Fruit fly (Drosophila melanogaster): Measurements from ENCODE around the gene Cht7.
A peak's percentile ranks its signal among the peaks of the same experiment; 100 is the strongest.

Gene Cht7

DNA sequence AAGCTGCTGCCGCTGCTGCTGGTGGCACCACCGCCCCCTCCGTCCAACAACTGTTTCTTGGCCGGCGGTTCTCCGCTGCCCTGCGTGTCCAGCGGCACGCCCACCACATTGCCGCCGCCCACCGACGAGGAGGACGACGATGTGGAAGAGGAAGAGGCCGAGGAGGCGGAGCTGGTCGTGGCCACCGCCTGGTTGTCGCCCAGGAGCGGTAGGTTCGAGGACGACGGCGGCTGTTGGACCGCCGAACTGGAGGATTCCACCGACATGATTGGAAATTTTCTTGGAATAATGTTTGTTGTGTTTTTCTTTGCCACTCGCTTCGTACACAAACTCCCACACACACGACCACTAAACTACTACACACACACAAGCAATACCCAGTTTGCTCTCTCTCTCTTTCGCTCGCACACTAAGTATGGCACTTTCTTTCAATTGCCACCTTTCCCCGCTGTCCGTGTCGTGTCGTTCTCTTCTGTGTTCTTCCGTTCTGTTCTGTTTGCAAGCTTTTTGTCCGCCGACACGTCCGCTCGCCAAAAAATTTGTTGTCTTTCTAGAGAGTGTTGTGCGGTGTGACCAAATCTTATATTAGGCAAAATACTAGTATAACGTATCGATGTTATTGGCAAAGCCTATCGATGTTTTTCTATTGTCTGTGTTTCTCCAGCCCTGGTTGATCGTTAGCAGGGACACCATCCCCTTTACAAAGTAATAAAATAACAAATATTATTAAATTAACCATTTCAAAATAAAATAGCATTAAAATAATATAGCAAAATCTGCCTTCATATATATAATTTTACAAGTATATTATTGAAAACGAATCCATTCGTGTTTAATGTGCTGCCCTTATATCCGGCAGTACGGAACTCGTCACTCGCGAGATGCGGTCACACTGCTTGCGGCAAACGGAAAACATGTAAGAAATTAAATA is 36.2 kb downstream of the Cht7 start, which contains the start of the genes CG32486 and PAN3 (continued):
- TF ChIP-seq CG11085 (GFP tag; IDR thresholded peaks at IDR 0.05) (peak; percentile 29; the same call in 1 of the 2 replicates), kah (GFP tag; optimal IDR thresholded peaks at IDR 0.05) (peak; percentile 38), CG18764 (GFP tag; optimal IDR thresholded peaks at IDR 0.05) (peak; percentile 26), CG18011 (GFP tag; optimal IDR thresholded peaks at IDR 0.05) (peak; percentile 3), CG3163 (GFP tag; optimal IDR thresholded peaks at IDR 0.05) (peak; percentile 68), CG3281 (GFP tag; optimal IDR thresholded peaks at IDR 0.05) (peak; percentile 11), Trl (optimal IDR thresholded peaks at IDR 0.05) (peak; percentile 31 to 49), Trl (GFP tag; optimal IDR thresholded peaks at IDR 0.05) (peak; percentile 63), TFAM (GFP tag; optimal IDR thresholded peaks at IDR 0.05) (no peak), Poxn (GFP tag; IDR thresholded peaks at IDR 0.05) (no peak), BEAF-32 (GFP tag; optimal IDR thresholded peaks at IDR 0.05) (peak; percentile 98), NC2β (GFP tag; optimal IDR thresholded peaks at IDR 0.05) (peak; percentile 59), CG6654 (GFP tag; optimal IDR thresholded peaks at IDR 0.05) (no peak), CG12104 (GFP tag; optimal IDR thresholded peaks at IDR 0.05) (no peak), org-1 (GFP tag; optimal IDR thresholded peaks at IDR 0.05) (no peak), caup (GFP tag; optimal IDR thresholded peaks at IDR 0.05; ENCODE audit: severe bottlenecking) (peak; percentile 75), CG8290 (GFP tag; optimal IDR thresholded peaks at IDR 0.05) (peak; percentile 72), CG8290 (tag; optimal IDR thresholded peaks at IDR 0.05) (peak in 1 of 2 experiments; percentile 85), tin (GFP tag; optimal IDR thresholded peaks at IDR 0.05) (peak; percentile 14), ara (GFP tag; IDR thresholded peaks at IDR 0.05) (no peak), HmgZ (tag; optimal IDR thresholded peaks at IDR 0.05) (peak; percentile 88), tna (GFP tag; IDR thresholded peaks at IDR 0.05; ENCODE audit: partially characterized antibody) (peak; percentile 56), CG10565 (GFP tag; optimal IDR thresholded peaks at IDR 0.05) (no peak), CG9876 (GFP tag; optimal IDR thresholded peaks at IDR 0.05) (peak; percentile 26), ranshi (GFP tag; IDR thresholded peaks at IDR 0.05) (peak; percentile 6; the same call in 1 of the 2 replicates), CG4617 (GFP tag; optimal IDR thresholded peaks at IDR 0.05; ENCODE audit: borderline replicate concordance) (peak; percentile 76), abd-A (tag; optimal IDR thresholded peaks at IDR 0.05) (peak; percentile 84), CTCF (GFP tag; optimal IDR thresholded peaks at IDR 0.05) (no peak), CG2120 (GFP tag; optimal IDR thresholded peaks at IDR 0.05) (peak; percentile 38), jumu (GFP tag; optimal IDR thresholded peaks at IDR 0.05) (no peak), HLH4C (GFP tag; IDR thresholded peaks at IDR 0.05; ENCODE audit: partially characterized antibody) (peak; percentile 77), B-H2 (GFP tag; optimal IDR thresholded peaks at IDR 0.05) (peak; percentile 79), CG4360 (GFP tag; IDR thresholded peaks at IDR 0.05) (peak; percentile 47; the same call in 1 of the 2 replicates), CG10543 (GFP tag; optimal IDR thresholded peaks at IDR 0.05) (peak; percentile 78), Fer3 (tag; optimal IDR thresholded peaks at IDR 0.05) (peak; percentile 48), zen (tag; optimal IDR thresholded peaks at IDR 0.05) (peak; percentile 52), Antp (GFP tag; optimal IDR thresholded peaks at IDR 0.05) (peak; percentile 39), CG42726 (GFP tag; IDR thresholded peaks at IDR 0.05; ENCODE audit: partially characterized antibody) (peak; percentile 86), Lim3 (GFP tag; IDR thresholded peaks at IDR 0.05) (no peak), CG18262 (tag; optimal IDR thresholded peaks at IDR 0.05) (peak; percentile 52), Drgx (GFP tag; IDR thresholded peaks at IDR 0.05) (peak; percentile 26; the same call in 1 of the 2 replicates), Fer1 (GFP tag; optimal IDR thresholded peaks at IDR 0.05) (peak; percentile 77), sd (tag; optimal IDR thresholded peaks at IDR 0.05) (peak; percentile 39), inv (GFP tag; IDR thresholded peaks at IDR 0.05; ENCODE audit: partially characterized antibody) (peak; percentile 85), run (tag; optimal IDR thresholded peaks at IDR 0.05) (peak; percentile 46), pzg (GFP tag; optimal IDR thresholded peaks at IDR 0.05) (peak; percentile 97), CG2875 (GFP tag; optimal IDR thresholded peaks at IDR 0.05) (peak; percentile 40), knrl (GFP tag; IDR thresholded peaks at IDR 0.05; ENCODE audit: partially characterized antibody) (peak; percentile 86), CG14667 (GFP tag; IDR thresholded peaks at IDR 0.05) (no peak)

Measured in whole organism, embryonic.